Worm (Caenorhabditis elegans) whole organism, L1 larva: Measurements from ENCODE around the gene ngn-1.

Experiments
- C34B4.2 ChIP-seq: sonication (generic microtip); optimal IDR thresholded peaks from 2 replicates; lab custom pipeline; 2017; ENCODE audit warnings: mild to moderate bottlenecking, missing genetic modification characterization, missing compliant biosample characterization
- F16B12.6 ChIP-seq: fragments of 150-350 bp; optimal IDR thresholded peaks from 2 replicates; lab custom pipeline; 2014; ENCODE audit warnings: missing biosample characterization, missing genetic modification characterization
- Y116A8C.19 ChIP-seq: sonication (generic microtip); optimal IDR thresholded peaks from 2 replicates; lab custom pipeline; 2016; ENCODE audit warnings: missing compliant biosample characterization, missing genetic modification characterization, borderline replicate concordance
- aha-1 ChIP-seq: fragments of 150-350 bp; optimal IDR thresholded peaks from 2 replicates; lab custom pipeline; 2014; ENCODE audit warnings: missing biosample characterization, missing genetic modification characterization
- aly-2 ChIP-seq: fragments of 150-350 bp; optimal IDR thresholded peaks from 2 replicates; lab custom pipeline; 2014; ENCODE audit warnings: missing biosample characterization, missing genetic modification characterization
- ama-1 ChIP-seq: fragments of 150-350 bp; optimal IDR thresholded peaks from 2 replicates; lab custom pipeline; 2014
- blmp-1 ChIP-seq: fragments of 150-350 bp; optimal IDR thresholded peaks from 2 replicates; lab custom pipeline; 2014; ENCODE audit warnings: missing biosample characterization, missing genetic modification characterization
- ceh-63 ChIP-seq: fragments of 200-800 bp; sonication (Bioruptor generic); optimal IDR thresholded peaks from 2 replicates; lab custom pipeline; 2018; ENCODE audit warnings: mild to moderate bottlenecking, missing genetic modification characterization, missing compliant biosample characterization
- ceh-90 ChIP-seq: sonication (generic microtip); optimal IDR thresholded peaks from 2 replicates; lab custom pipeline; 2016; ENCODE audit warnings: missing genetic modification characterization, missing compliant biosample characterization
- dpl-1 ChIP-seq, 3 experiments: fragments of 150-350 bp in 2 of 3; sonication (generic microtip) in 1 of 3; optimal IDR thresholded peaks; 2 replicates each; lab custom pipeline; 2014 to 2017; ENCODE audit warnings: missing biosample characterization in 3 of 3, missing genetic modification characterization in 3 of 3, missing genetic modification reagents in 3 of 3
- dsc-1 ChIP-seq: sonication (generic microtip); optimal IDR thresholded peaks from 2 replicates; lab custom pipeline; 2016; ENCODE audit warnings: mild to moderate bottlenecking, missing genetic modification characterization, missing compliant biosample characterization
- efl-1 ChIP-seq, 4 experiments: fragments of 150-350 bp; optimal IDR thresholded peaks in 3 of 4; peaks in 1 of 4; 1 replicate in 1 of 4; 2 replicates in 3 of 4; lab custom pipeline; 2014; ENCODE audit warnings: missing biosample characterization in 2 of 4, missing genetic modification characterization in 2 of 4, missing genetic modification reagents in 2 of 4
- egl-27 ChIP-seq, 2 experiments: fragments of 150-350 bp in 1 of 2; sonication (generic microtip); optimal IDR thresholded peaks; 3 replicates each; lab custom pipeline; 2017 to 2018; ENCODE audit warnings: missing biosample characterization in 2 of 2, missing genetic modification characterization in 2 of 2, missing genetic modification reagents in 2 of 2
- elt-2 ChIP-seq: sonication (generic microtip); optimal IDR thresholded peaks from 2 replicates; lab custom pipeline; 2016; ENCODE audit warnings: missing genetic modification characterization, mild to moderate bottlenecking, inconsistent platforms, missing compliant biosample characterization, missing genetic modification reagents
- fkh-10 ChIP-seq: sonication (generic microtip); optimal IDR thresholded peaks from 2 replicates; lab custom pipeline; 2017; ENCODE audit warnings: missing biosample characterization, missing genetic modification reagents, missing genetic modification characterization
- fkh-4 ChIP-seq: sonication (generic microtip); optimal IDR thresholded peaks from 2 replicates; lab custom pipeline; 2016; ENCODE audit warnings: missing compliant biosample characterization, missing genetic modification characterization, borderline replicate concordance
- fkh-8 ChIP-seq: sonication (generic microtip); optimal IDR thresholded peaks from 2 replicates; lab custom pipeline; 2016; ENCODE audit warnings: mild to moderate bottlenecking, missing genetic modification characterization, missing compliant biosample characterization
- fos-1 ChIP-seq: fragments of 150-350 bp; optimal IDR thresholded peaks from 2 replicates; lab custom pipeline; 2014; ENCODE audit warnings: missing biosample characterization, missing genetic modification characterization
- grh-1 ChIP-seq: fragments of 200-800 bp; sonication (Bioruptor generic); IDR thresholded peaks from 2 replicates; pipeline ENCODE4 v1.3.6; 2022; ENCODE audit warnings: missing genetic modification reagents, missing genetic modification characterization, missing compliant biosample characterization
- hlh-17 ChIP-seq: fragments of 200-800 bp; sonication (Bioruptor generic); optimal IDR thresholded peaks from 2 replicates; lab custom pipeline; 2018; ENCODE audit warnings: missing genetic modification characterization, mild to moderate bottlenecking, missing compliant biosample characterization, moderate library complexity, borderline replicate concordance
- hpl-2 ChIP-seq: fragments of 150-350 bp; optimal IDR thresholded peaks from 2 replicates; lab custom pipeline; 2014; ENCODE audit warnings: missing biosample characterization, missing genetic modification reagents, missing genetic modification characterization
- irx-1 ChIP-seq: sonication (generic microtip); optimal IDR thresholded peaks from 2 replicates; lab custom pipeline; 2016; ENCODE audit warnings: missing genetic modification characterization, missing compliant biosample characterization
- jun-1 ChIP-seq: fragments of 150-350 bp; optimal IDR thresholded peaks from 2 replicates; lab custom pipeline; 2014; ENCODE audit warnings: missing biosample characterization, missing genetic modification reagents, missing genetic modification characterization
- lin-13 ChIP-seq: fragments of 150-350 bp; optimal IDR thresholded peaks from 2 replicates; lab custom pipeline; 2014; ENCODE audit warnings: missing biosample characterization, missing genetic modification reagents, missing genetic modification characterization
- lin-14 ChIP-seq: fragments of 200-800 bp; sonication (Bioruptor generic); optimal IDR thresholded peaks from 2 replicates; lab custom pipeline; 2018; ENCODE audit warnings: mild to moderate bottlenecking, missing genetic modification characterization, moderate library complexity, missing compliant biosample characterization
- lin-15B ChIP-seq: fragments of 150-350 bp; sonication (generic microtip); optimal IDR thresholded peaks from 3 replicates; lab custom pipeline; 2014; ENCODE audit warnings: missing biosample characterization, missing genetic modification characterization
- lin-35 ChIP-seq, 2 experiments: fragments of 150-350 bp; optimal IDR thresholded peaks; 2 replicates each; lab custom pipeline; 2014; ENCODE audit warnings: missing biosample characterization in 2 of 2, missing genetic modification characterization in 2 of 2, missing genetic modification reagents in 2 of 2
- lin-39 ChIP-seq: fragments of 150-350 bp; optimal IDR thresholded peaks from 2 replicates; lab custom pipeline; 2014; ENCODE audit warnings: missing biosample characterization, missing genetic modification reagents, missing genetic modification characterization
- lir-3 ChIP-seq: sonication (generic microtip); optimal IDR thresholded peaks from 2 replicates; lab custom pipeline; 2016; ENCODE audit warnings: mild to moderate bottlenecking, missing genetic modification characterization, moderate library complexity, missing compliant biosample characterization; ENCODE audit not compliant: poor library complexity
- nhr-11 ChIP-seq: fragments of 150-350 bp; optimal IDR thresholded peaks from 2 replicates; lab custom pipeline; 2014; ENCODE audit warnings: missing biosample characterization, missing genetic modification characterization
- nhr-19 ChIP-seq: fragments of 200-800 bp; sonication (Bioruptor generic); conservative IDR thresholded peaks from 2 replicates; pipeline ENCODE4 v1.3.6; 2022; ENCODE audit warnings: missing genetic modification characterization, missing compliant biosample characterization
- nhr-20 ChIP-seq: sonication (generic microtip); optimal IDR thresholded peaks from 2 replicates; lab custom pipeline; 2016; ENCODE audit warnings: mild to moderate bottlenecking, missing genetic modification characterization, missing compliant biosample characterization
- nhr-71 ChIP-seq: sonication (generic microtip); optimal IDR thresholded peaks from 2 replicates; lab custom pipeline; 2016; ENCODE audit warnings: mild to moderate bottlenecking, missing genetic modification characterization, moderate library complexity, missing compliant biosample characterization
- nhr-76 ChIP-seq: sonication (generic microtip); optimal IDR thresholded peaks from 2 replicates; lab custom pipeline; 2017; ENCODE audit warnings: missing biosample characterization, missing genetic modification characterization
- nhr-77 ChIP-seq: fragments of 150-350 bp; optimal IDR thresholded peaks from 2 replicates; lab custom pipeline; 2014; ENCODE audit warnings: missing biosample characterization, missing genetic modification characterization
- nhr-84 ChIP-seq: sonication (generic microtip); optimal IDR thresholded peaks from 2 replicates; lab custom pipeline; 2017; ENCODE audit warnings: missing biosample characterization, missing genetic modification characterization
- nhr-85 ChIP-seq: sonication (generic microtip); peaks from one replicate; lab custom pipeline; 2016; ENCODE audit warnings: missing genetic modification characterization, inconsistent platforms, missing compliant biosample characterization
- nhr-90 ChIP-seq: sonication (generic microtip); optimal IDR thresholded peaks from 2 replicates; lab custom pipeline; 2016; ENCODE audit warnings: mild to moderate bottlenecking, missing genetic modification characterization, missing compliant biosample characterization; ENCODE audit not compliant: poor library complexity
- pax-3 ChIP-seq: fragments of 200-800 bp; sonication (Bioruptor generic); optimal IDR thresholded peaks from 2 replicates; lab custom pipeline; 2018; ENCODE audit warnings: mild to moderate bottlenecking, missing genetic modification characterization, moderate library complexity, missing compliant biosample characterization
- pqm-1 ChIP-seq: sonication (generic microtip); optimal IDR thresholded peaks from 3 replicates; lab custom pipeline; 2017; ENCODE audit warnings: missing biosample characterization, missing genetic modification characterization
- rnt-1 ChIP-seq: sonication (generic microtip); optimal IDR thresholded peaks from 2 replicates; lab custom pipeline; 2016; ENCODE audit warnings: mild to moderate bottlenecking, missing genetic modification characterization, moderate library complexity, missing compliant biosample characterization
- snu-23 ChIP-seq: sonication (generic microtip); optimal IDR thresholded peaks from 2 replicates; lab custom pipeline; 2016; ENCODE audit warnings: missing genetic modification characterization, missing compliant biosample characterization
- sox-4 ChIP-seq: sonication (generic microtip); optimal IDR thresholded peaks from 2 replicates; lab custom pipeline; 2016; ENCODE audit warnings: missing genetic modification characterization, missing compliant biosample characterization
- sptf-1 ChIP-seq: fragments of 150-350 bp; optimal IDR thresholded peaks from 2 replicates; lab custom pipeline; 2014; ENCODE audit warnings: missing biosample characterization, missing genetic modification characterization
- sup-37 ChIP-seq: fragments of 200-800 bp; sonication (Bioruptor generic); optimal IDR thresholded peaks from 2 replicates; lab custom pipeline; 2018; ENCODE audit warnings: mild to moderate bottlenecking, missing genetic modification characterization, missing compliant biosample characterization
- swsn-7 ChIP-seq: sonication (generic microtip); optimal IDR thresholded peaks from 2 replicates; lab custom pipeline; 2016; ENCODE audit warnings: missing genetic modification characterization, missing compliant biosample characterization
- tlp-1 ChIP-seq: fragments of 150-350 bp; optimal IDR thresholded peaks from 2 replicates; lab custom pipeline; 2014; ENCODE audit warnings: missing biosample characterization, missing genetic modification characterization
- unc-130 ChIP-seq: fragments of 150-350 bp; optimal IDR thresholded peaks from 2 replicates; lab custom pipeline; 2017; ENCODE audit warnings: missing biosample characterization, missing genetic modification characterization, inconsistent platforms
- unc-86 ChIP-seq: sonication (generic microtip); optimal IDR thresholded peaks from 2 replicates; lab custom pipeline; 2016; ENCODE audit warnings: missing genetic modification characterization, missing compliant biosample characterization
- xbp-1 ChIP-seq: sonication (generic microtip); optimal IDR thresholded peaks from 2 replicates; lab custom pipeline; 2016; ENCODE audit warnings: missing genetic modification characterization, missing compliant biosample characterization
- zag-1 ChIP-seq: fragments of 150-350 bp; optimal IDR thresholded peaks from 2 replicates; lab custom pipeline; 2014; ENCODE audit warnings: missing biosample characterization, missing genetic modification characterization
- ztf-11 ChIP-seq, 2 experiments: sonication (generic microtip); optimal IDR thresholded peaks; 2 replicates each; lab custom pipeline; 2016 to 2017; ENCODE audit warnings: missing genetic modification characterization in 2 of 2, missing biosample characterization in 1 of 2, missing compliant biosample characterization in 1 of 2
- ztf-4 ChIP-seq: fragments of 150-350 bp; optimal IDR thresholded peaks from 2 replicates; lab custom pipeline; 2014; ENCODE audit warnings: missing biosample characterization, missing genetic modification characterization

The ngn-1 gene

DNA sequence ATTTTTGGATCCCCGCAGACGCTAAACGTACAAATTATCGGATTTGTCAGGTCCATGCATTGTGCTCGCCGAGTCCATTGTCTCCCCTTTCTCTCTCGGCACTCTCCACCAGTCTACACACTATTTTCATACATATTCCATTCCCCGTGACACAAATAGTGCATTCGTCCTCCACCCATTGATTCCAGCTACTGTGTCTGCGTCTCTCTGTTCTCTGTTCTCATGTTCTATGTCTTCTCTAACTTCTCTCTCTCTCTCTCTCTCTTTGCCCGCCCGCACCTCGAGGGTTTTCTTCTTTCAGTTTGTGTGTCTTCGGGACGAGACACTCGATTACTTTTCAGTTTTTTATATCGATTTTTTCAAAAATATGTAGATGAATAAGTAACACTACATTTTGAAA is 28.4 kb downstream of the ngn-1 start (continued):
- TF ChIP-seq nhr-84 = no peak
- no peak for TF ChIP-seq hlh-17
- no peak for TF ChIP-seq Y116A8C.19
- TF ChIP-seq nhr-71 (tag; lab: Kevin White, UChicago) = peak; percentile 96
- peak; percentile 9 for TF ChIP-seq zag-1 (tag; lab: Kevin White, UChicago)
- TF ChIP-seq dpl-1 (GFP tag; optimal IDR thresholded peaks at IDR 0.05; lab: Kevin White, UChicago) = peak; percentile 74 to 78 (median 74)
- TF ChIP-seq fos-1 = peak; percentile 55
- peak; percentile 38 for TF ChIP-seq lin-39 (tag; lab: Kevin White, UChicago)
- TF ChIP-seq xbp-1 (tag; lab: Kevin White, UChicago) = peak; percentile 74
- no peak for TF ChIP-seq ztf-11 (tag; optimal IDR thresholded peaks at IDR 0.05; lab: Kevin White, UChicago)
- TF ChIP-seq pax-3 (tag; lab: Kevin White, UChicago) = peak; percentile 53
- peak; percentile 73 for TF ChIP-seq irx-1 (tag; lab: Kevin White, UChicago)
- TF ChIP-seq sox-4 = peak; percentile 10
- TF ChIP-seq nhr-20 = peak; percentile 86
- TF ChIP-seq nhr-85 (tag; lab: Kevin White, UChicago) = peak; percentile 84
- TF ChIP-seq elt-2 = peak; percentile 12
- peak; percentile 39 for TF ChIP-seq F16B12.6 (tag; lab: Kevin White, UChicago)
- peak; percentile 77 to 87 for TF ChIP-seq lin-35 (GFP tag; optimal IDR thresholded peaks at IDR 0.05; lab: Kevin White, UChicago)
- no peak for TF ChIP-seq ceh-63
- peak; percentile 87 for TF ChIP-seq swsn-7 (tag; lab: Kevin White, UChicago)
- TF ChIP-seq sptf-1 = no peak
- peak; percentile 62 for TF ChIP-seq dsc-1 (tag; lab: Kevin White, UChicago)
- no peak for TF ChIP-seq fkh-4 (tag; lab: Kevin White, UChicago)
- peak; percentile 44 for TF ChIP-seq nhr-77 (tag; lab: Kevin White, UChicago)
- TF ChIP-seq hpl-2 (GFP tag; lab: Kevin White, UChicago) = peak; percentile 36
- TF ChIP-seq lin-15B (tag; lab: Kevin White, UChicago) = peak; percentile 10
- TF ChIP-seq tlp-1 (tag; lab: Kevin White, UChicago) = no peak
- peak; percentile 69 for TF ChIP-seq jun-1
- TF ChIP-seq lin-14 (GFP tag; lab: Kevin White, UChicago) = peak; percentile 95
- TF ChIP-seq nhr-19 (GFP tag; lab: Robert Waterston, UW) = peak; percentile 90
- TF ChIP-seq C34B4.2 = no peak
- peak; percentile 76 for TF ChIP-seq nhr-90 (tag; lab: Kevin White, UChicago)
- peak; percentile 83 for TF ChIP-seq ama-1
- peak; percentile 54 for TF ChIP-seq lir-3 (tag; lab: Kevin White, UChicago)
- no peak for TF ChIP-seq aly-2
- peak; percentile 93 for TF ChIP-seq unc-86
- peak; percentile 50 for TF ChIP-seq grh-1 (GFP tag; lab: Robert Waterston, UW)
- TF ChIP-seq ztf-4 (tag; lab: Kevin White, UChicago) = peak; percentile 75
- peak; percentile 85 for TF ChIP-seq fkh-8 (tag; lab: Kevin White, UChicago)
- TF ChIP-seq egl-27 (tag; optimal IDR thresholded peaks at IDR 0.05; lab: Kevin White, UChicago) = no peak
- TF ChIP-seq pqm-1 = no peak
- TF ChIP-seq lin-13 = peak; percentile 89
- TF ChIP-seq blmp-1 (tag; lab: Kevin White, UChicago) = peak; percentile 55
- TF ChIP-seq sup-37 (GFP tag; lab: Kevin White, UChicago) = peak; percentile 31
- no peak for TF ChIP-seq nhr-76 (tag; lab: Kevin White, UChicago)
- peak; percentile 95 for TF ChIP-seq snu-23 (GFP tag; lab: Kevin White, UChicago)
- peak; percentile 90 for TF ChIP-seq rnt-1 (tag; lab: Kevin White, UChicago)
- peak; percentile 57 for TF ChIP-seq unc-130 (tag; lab: Kevin White, UChicago)
- peak; percentile 17 for TF ChIP-seq fkh-10
- TF ChIP-seq aha-1 (tag; lab: Kevin White, UChicago) = peak; percentile 33
- peak; percentile 91 for TF ChIP-seq nhr-11 (tag; lab: Kevin White, UChicago)
- TF ChIP-seq efl-1 (optimal IDR thresholded peaks at IDR 0.05; lab: Kevin White, UChicago) = peak; percentile 85 to 90
- peak; percentile 74 to 97 for TF ChIP-seq efl-1 (GFP tag; optimal IDR thresholded peaks at IDR 0.05 in 1 of 2; lab: Kevin White, UChicago)
- no peak for TF ChIP-seq ceh-90 (tag; lab: Kevin White, UChicago)
